Fruit fly (Drosophila melanogaster) whole organism, pupa: ENCODE results near the gene RAF2.

Experiments used
- CG10348 ChIP-seq: fragments of 200-800 bp; sonication (Bioruptor generic); IDR thresholded peaks from 2 replicates; pipeline ENCODE4 v1.3.6; 2022; ENCODE audit warnings: missing biosample characterization, missing genetic modification characterization
- CG12605 ChIP-seq: fragments of 200-800 bp; sonication (Bioruptor generic); IDR thresholded peaks from 2 replicates; pipeline ENCODE4 v1.3.6; 2022; ENCODE audit warnings: missing biosample characterization, missing genetic modification characterization
- CG13204 ChIP-seq: fragments of 200-800 bp; sonication (Bioruptor generic); optimal IDR thresholded peaks from 2 replicates; lab custom pipeline; 2018; ENCODE audit warnings: missing biosample characterization, mild to moderate bottlenecking, missing genetic modification characterization, moderate library complexity
- CG14655 ChIP-seq: fragments of 200-800 bp; sonication (Bioruptor generic); optimal IDR thresholded peaks from 3 replicates; lab custom pipeline; 2017; ENCODE audit warnings: mild to moderate bottlenecking, missing biosample characterization, missing genetic modification reagents, missing genetic modification characterization
- CG15710 ChIP-seq: fragments of 200-800 bp; sonication (Bioruptor generic); optimal IDR thresholded peaks from 2 replicates; lab custom pipeline; 2018; ENCODE audit warnings: missing biosample characterization, mild to moderate bottlenecking, missing genetic modification characterization, moderate library complexity
- CG17806 ChIP-seq: fragments of 200-800 bp; sonication (Bioruptor generic); optimal IDR thresholded peaks from 2 replicates; lab custom pipeline; 2018; ENCODE audit warnings: missing biosample characterization, mild to moderate bottlenecking, missing genetic modification characterization, moderate library complexity
- CG32121 ChIP-seq: fragments of 200-800 bp; sonication (Bioruptor generic); IDR thresholded peaks from 2 replicates; pipeline ENCODE4 v1.3.6; 2022; ENCODE audit warnings: missing biosample characterization, missing genetic modification characterization
- CG34367 ChIP-seq: fragments of 200-800 bp; sonication (Bioruptor generic); optimal IDR thresholded peaks from 2 replicates; lab custom pipeline; 2018; ENCODE audit warnings: missing biosample characterization, mild to moderate bottlenecking, missing genetic modification characterization
- CG4496 ChIP-seq: fragments of 200-800 bp; sonication (Bioruptor generic); IDR thresholded peaks from 3 replicates; pipeline ENCODE4 v1.3.6; 2022; ENCODE audit warnings: missing biosample characterization, missing genetic modification characterization
- CG8159 ChIP-seq: fragments of 200-800 bp; sonication (Bioruptor generic); optimal IDR thresholded peaks from 3 replicates; lab custom pipeline; 2018; ENCODE audit warnings: missing biosample characterization, mild to moderate bottlenecking, missing genetic modification characterization, moderate library complexity
- CG8301 ChIP-seq: fragments of 200-800 bp; sonication (Bioruptor generic); optimal IDR thresholded peaks from 2 replicates; lab custom pipeline; 2018; ENCODE audit warnings: missing biosample characterization, mild to moderate bottlenecking, missing genetic modification characterization
- CG9948 ChIP-seq: fragments of 200-800 bp; sonication (Bioruptor generic); optimal IDR thresholded peaks from 2 replicates; lab custom pipeline; 2018; ENCODE audit warnings: missing biosample characterization, mild to moderate bottlenecking, missing genetic modification characterization, moderate library complexity
- D1 ChIP-seq: fragments of 200-800 bp; sonication (Bioruptor generic); optimal IDR thresholded peaks from 2 replicates; lab custom pipeline; 2018; ENCODE audit warnings: missing biosample characterization, mild to moderate bottlenecking, missing genetic modification characterization, moderate library complexity
- EcR ChIP-seq: fragments of 200-800 bp; sonication (Bioruptor generic); optimal IDR thresholded peaks from 3 replicates; lab custom pipeline; 2019; ENCODE audit warnings: missing biosample characterization, missing genetic modification characterization, mild to moderate bottlenecking, moderate library complexity, missing genetic modification reagents
- Ets98B ChIP-seq: fragments of 200-800 bp; sonication (Bioruptor generic); IDR thresholded peaks from 2 replicates; pipeline ENCODE4 v1.3.6; 2022; ENCODE audit warnings: missing biosample characterization, missing genetic modification characterization
- Pif1A ChIP-seq: fragments of 200-800 bp; sonication (Bioruptor generic); optimal IDR thresholded peaks from 3 replicates; lab custom pipeline; 2016; ENCODE audit warnings: missing biosample characterization, missing genetic modification characterization
- Pif1B ChIP-seq: fragments of 200-800 bp; sonication (Bioruptor generic); optimal IDR thresholded peaks from 3 replicates; lab custom pipeline; 2016; ENCODE audit warnings: missing biosample characterization, missing genetic modification characterization
- Snoo ChIP-seq: fragments of 200-800 bp; sonication (Bioruptor generic); optimal IDR thresholded peaks from 3 replicates; lab custom pipeline; 2017; ENCODE audit warnings: missing biosample characterization, mild to moderate bottlenecking, missing genetic modification characterization, inconsistent platforms
- fd96Ca ChIP-seq: fragments of 200-800 bp; sonication (Bioruptor generic); IDR thresholded peaks from 3 replicates; pipeline ENCODE4 v1.3.6; 2022; ENCODE audit warnings: missing biosample characterization, missing genetic modification characterization
- gl ChIP-seq: fragments of 200-800 bp; sonication (Bioruptor generic); optimal IDR thresholded peaks from 2 replicates; lab custom pipeline; 2018; ENCODE audit warnings: missing biosample characterization, mild to moderate bottlenecking, missing genetic modification characterization
- rn ChIP-seq: fragments of 200-800 bp; sonication (Bioruptor generic); IDR thresholded peaks from 2 replicates; pipeline ENCODE4 v1.3.6; 2022; ENCODE audit warnings: missing biosample characterization, missing genetic modification characterization

RAF2 gene

DNA sequence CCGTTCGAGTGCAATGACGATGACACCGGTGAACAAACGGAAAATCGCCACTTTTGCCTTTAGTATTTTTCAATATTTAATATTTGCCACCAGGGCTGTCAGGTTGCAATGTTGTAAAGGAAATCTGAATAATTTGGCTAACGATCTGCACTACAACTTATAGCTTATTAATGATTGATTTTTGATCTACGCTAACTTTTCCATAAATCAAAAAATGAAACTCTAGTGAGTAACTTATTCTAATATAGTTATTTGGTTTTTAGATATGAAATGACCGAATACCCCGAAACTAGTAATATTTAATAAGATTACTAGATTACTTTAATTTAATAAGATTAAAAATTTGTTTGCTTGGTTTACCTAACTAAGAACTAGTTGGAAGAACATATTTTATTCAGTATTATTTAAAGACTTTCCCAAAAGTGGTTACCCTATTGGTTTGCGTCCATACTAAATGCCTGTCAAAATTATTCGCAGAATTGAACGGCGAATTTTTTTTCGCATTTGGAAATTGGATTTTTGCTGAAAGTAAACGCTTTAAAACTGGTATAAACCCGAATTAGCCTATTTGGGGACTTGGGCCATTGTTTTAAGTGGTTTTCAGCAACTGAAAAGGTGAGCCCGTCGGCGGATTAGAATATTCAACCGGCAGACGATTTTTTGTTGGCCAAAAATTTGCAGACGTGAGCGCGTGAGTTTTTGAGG is at the start of gene RAF2, which contains the start of gene Agpat3:
Gene RAF2 (plus strand): TSS at position 448 of the 705 bp plus-strand sequence.
Gene Agpat3 (minus strand): TSS at position 78 of the 705 bp plus-strand sequence.
- peak; percentile 55 for TF ChIP-seq CG15710 (tag; lab: Kevin White, UChicago)
- TF ChIP-seq D1 = no peak
- peak; percentile 34 for TF ChIP-seq CG17806 (tag; lab: Kevin White, UChicago)
- no peak for TF ChIP-seq Snoo (tag; lab: Kevin White, UChicago)
- no peak for TF ChIP-seq EcR (GFP tag; lab: Kevin White, UChicago)
- no peak for TF ChIP-seq CG8301 (tag; lab: Kevin White, UChicago)
- TF ChIP-seq Pif1A = no peak
- TF ChIP-seq fd96Ca = no peak
- peak; percentile 35 for TF ChIP-seq CG9948
- 0 out of 2 replicates have a peak, but pooled peaks have one; percentile 5 for TF ChIP-seq CG12605 (GFP tag; lab: Robert Waterston, UW)
- TF ChIP-seq CG34367 = no peak
- TF ChIP-seq CG8159 (tag; lab: Kevin White, UChicago) = peak; percentile 48
- no peak for TF ChIP-seq CG14655 (GFP tag; lab: Kevin White, UChicago)
- TF ChIP-seq Pif1B = no peak
- 0 out of 2 replicates have a peak, but pooled peaks have one; percentile 13 for TF ChIP-seq rn
- no peak for TF ChIP-seq Ets98B (GFP tag; lab: Robert Waterston, UW)
- no peak; the same call in 2 of the 3 replicates for TF ChIP-seq CG4496 (GFP tag; lab: Robert Waterston, UW)
- no peak for TF ChIP-seq CG13204 (GFP tag; lab: Kevin White, UChicago)

dm6 chr3L:16337739-16338138 is 48.4 kb upstream of the RAF2 start:
- no peak for TF ChIP-seq CG9948
- TF ChIP-seq CG4496 (GFP tag; lab: Robert Waterston, UW) = no peak
- TF ChIP-seq Pif1A = no peak
- TF ChIP-seq CG34367 = no peak
- TF ChIP-seq EcR (GFP tag; lab: Kevin White, UChicago) = no peak
- no peak for TF ChIP-seq CG12605 (GFP tag; lab: Robert Waterston, UW)
- TF ChIP-seq CG14655 (GFP tag; lab: Kevin White, UChicago) = no peak
- no peak for TF ChIP-seq D1
- no peak for TF ChIP-seq CG8159 (tag; lab: Kevin White, UChicago)
- TF ChIP-seq Ets98B (GFP tag; lab: Robert Waterston, UW) = no peak
- no peak for TF ChIP-seq rn
- TF ChIP-seq CG13204 (GFP tag; lab: Kevin White, UChicago) = no peak
- TF ChIP-seq, all 21 proteins: peak for 0

- no peak for TF ChIP-seq CG14655 (GFP tag; lab: Kevin White, UChicago)
- no peak for TF ChIP-seq CG17806 (tag; lab: Kevin White, UChicago)
- no peak for TF ChIP-seq CG34367
- no peak for TF ChIP-seq D1
- no peak for TF ChIP-seq fd96Ca
- TF ChIP-seq CG10348 (GFP tag; lab: Robert Waterston, UW) = no peak
- TF ChIP-seq CG12605 (GFP tag; lab: Robert Waterston, UW) = no peak
- no peak for TF ChIP-seq gl (tag; lab: Kevin White, UChicago)
- no peak for TF ChIP-seq Snoo (tag; lab: Kevin White, UChicago)
- TF ChIP-seq CG13204 (GFP tag; lab: Kevin White, UChicago) = no peak
- TF ChIP-seq CG8159 (tag; lab: Kevin White, UChicago) = no peak
- no peak for TF ChIP-seq Ets98B (GFP tag; lab: Robert Waterston, UW)
- TF ChIP-seq rn = no peak
- TF ChIP-seq CG8301 (tag; lab: Kevin White, UChicago) = no peak
- no peak for TF ChIP-seq EcR (GFP tag; lab: Kevin White, UChicago)
These were observed 47.4 kb upstream of the RAF2 start, which contains the start of gene CG4998 for dm6 chr3L:16338703-16339102. Gene CG4998 (plus strand): TSS chr3L:16339003.

- TF ChIP-seq Pif1A = no peak
- TF ChIP-seq Ets98B (GFP tag; lab: Robert Waterston, UW) = no peak; the same call in 1 of the 2 replicates
- no peak for TF ChIP-seq CG15710 (tag; lab: Kevin White, UChicago)
These were observed 46.7 kb upstream of the RAF2 start for dm6 chr3L:16339463-16339862.

dm6 chr3L:16339873-16340272 is 46.3 kb upstream of the RAF2 start:
- TF ChIP-seq EcR (GFP tag; lab: Kevin White, UChicago) (peak; percentile 35), CG8301 (tag; lab: Kevin White, UChicago) (no peak)

dm6 chr3L:16346023-16346422 is 40.1 kb upstream of the RAF2 start, which contains the start of gene CG33257:
Gene CG33257 (plus strand): TSS chr3L:16346323.
- TF ChIP-seq Pif1B = no peak
- no peak for TF ChIP-seq CG13204 (GFP tag; lab: Kevin White, UChicago)
- TF ChIP-seq CG8301 (tag; lab: Kevin White, UChicago) = no peak
- no peak for TF ChIP-seq CG12605 (GFP tag; lab: Robert Waterston, UW)
- TF ChIP-seq, all 21 proteins: peak for 0

DNA sequence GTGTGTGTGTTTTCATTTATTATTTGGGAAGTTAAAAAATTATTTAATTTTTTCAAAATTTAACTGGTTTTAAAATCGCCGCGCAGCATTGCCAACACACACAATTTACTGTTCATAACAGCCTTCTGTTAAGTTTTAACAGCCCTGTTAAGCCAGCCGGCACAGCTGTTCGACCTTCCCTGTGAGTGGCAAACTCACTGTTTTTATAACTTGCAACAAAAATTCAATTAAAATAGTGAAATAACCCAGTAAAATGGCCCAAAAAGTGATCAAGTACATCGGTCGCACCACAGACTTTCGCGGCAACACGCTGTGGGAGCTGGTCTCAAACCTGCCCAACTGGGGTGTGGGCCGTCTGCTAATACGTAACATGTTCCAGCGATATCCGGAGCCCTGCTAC is 38.2 kb upstream of the RAF2 start, which contains the start of gene mRpS34:
Gene mRpS34 (plus strand): TSS at position 161 of the 400 bp plus-strand sequence.
- TF ChIP-seq gl (tag; lab: Kevin White, UChicago) = no peak
- TF ChIP-seq CG32121 = no peak
- TF ChIP-seq CG4496 (GFP tag; lab: Robert Waterston, UW) = no peak
- no peak for TF ChIP-seq EcR (GFP tag; lab: Kevin White, UChicago)
- no peak for TF ChIP-seq rn
- TF ChIP-seq CG34367 = no peak
- TF ChIP-seq Snoo (tag; lab: Kevin White, UChicago) = no peak
- no peak for TF ChIP-seq Pif1B
- TF ChIP-seq CG8301 (tag; lab: Kevin White, UChicago) = no peak
- TF ChIP-seq CG13204 (GFP tag; lab: Kevin White, UChicago) = no peak
- TF ChIP-seq, all 21 proteins: peak for 0
